Worm (Caenorhabditis elegans) whole organism, L3 larva: ENCODE measurements around the gene F49F1.9.

ENCODE experiments used
- aly-2 ChIP-seq: fragments of 150-350 bp; optimal IDR thresholded peaks from 2 replicates; lab custom pipeline; 2014; ENCODE audit warnings: missing biosample characterization, missing genetic modification characterization
- elt-1 ChIP-seq: fragments of 150-350 bp; optimal IDR thresholded peaks from 2 replicates; lab custom pipeline; 2014; ENCODE audit warnings: missing biosample characterization, missing genetic modification characterization
- elt-3 ChIP-seq, 3 experiments: fragments of 150-350 bp in 1 of 3; sonication (generic microtip) in 2 of 3; optimal IDR thresholded peaks; 2 replicates in 2 of 3; 4 replicates in 1 of 3; lab custom pipeline; 2014 to 2017; ENCODE audit warnings: missing biosample characterization in 3 of 3, missing genetic modification characterization in 3 of 3
- nfya-1 ChIP-seq: sonication (generic microtip); optimal IDR thresholded peaks from 2 replicates; lab custom pipeline; 2017; ENCODE audit warnings: missing genetic modification characterization, mild to moderate bottlenecking, missing compliant biosample characterization, antibody characterized with exemption, moderate library complexity; ENCODE audit not compliant: insufficient read depth
- nhr-11 ChIP-seq: fragments of 150-350 bp; optimal IDR thresholded peaks from 2 replicates; lab custom pipeline; 2014; ENCODE audit warnings: missing biosample characterization, missing genetic modification characterization
- nhr-12 ChIP-seq: fragments of 150-350 bp; optimal IDR thresholded peaks from 2 replicates; lab custom pipeline; 2014; ENCODE audit warnings: missing biosample characterization, missing genetic modification characterization
- nhr-23 ChIP-seq: fragments of 150-350 bp; optimal IDR thresholded peaks from 2 replicates; lab custom pipeline; 2014; ENCODE audit warnings: missing biosample characterization, missing genetic modification reagents, missing genetic modification characterization
- nhr-25 ChIP-seq: sonication (generic microtip); optimal IDR thresholded peaks from 2 replicates; lab custom pipeline; 2017; ENCODE audit warnings: missing biosample characterization, missing genetic modification characterization
- skn-1 ChIP-seq: fragments of 150-350 bp; optimal IDR thresholded peaks from 2 replicates; lab custom pipeline; 2014; ENCODE audit warnings: missing biosample characterization, missing genetic modification characterization
- tbx-2 ChIP-seq: sonication (generic microtip); optimal IDR thresholded peaks from 2 replicates; lab custom pipeline; 2016; ENCODE audit warnings: mild to moderate bottlenecking, missing genetic modification characterization, missing compliant biosample characterization
- unc-39 ChIP-seq: sonication (generic microtip); optimal IDR thresholded peaks from 4 replicates; lab custom pipeline; 2017; ENCODE audit warnings: missing biosample characterization, missing genetic modification characterization
- ztf-11 ChIP-seq: fragments of 150-350 bp; optimal IDR thresholded peaks from 2 replicates; lab custom pipeline; 2014; ENCODE audit warnings: missing biosample characterization, missing genetic modification characterization
- ztf-4 ChIP-seq: fragments of 150-350 bp; optimal IDR thresholded peaks from 2 replicates; lab custom pipeline; 2014; ENCODE audit warnings: missing biosample characterization, missing genetic modification characterization

DNA sequence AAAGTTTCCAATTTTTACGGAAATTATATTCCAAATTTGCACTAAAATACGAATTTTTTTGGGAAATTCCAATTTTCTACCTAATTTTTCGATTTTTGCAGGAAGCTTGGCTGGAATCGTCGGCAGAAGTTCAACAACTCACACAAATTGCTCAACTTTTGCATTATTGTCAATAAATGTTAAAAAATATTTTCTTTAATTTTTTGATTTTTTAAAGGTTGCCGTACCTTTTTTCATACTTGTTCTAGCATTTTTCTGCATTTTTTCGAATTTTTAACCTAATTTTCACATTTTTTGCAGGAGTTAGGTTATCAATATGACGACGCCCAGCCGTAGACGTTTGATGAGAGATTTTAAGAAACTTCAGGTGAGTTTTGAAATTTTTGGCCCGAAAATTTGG, 34.7 kb downstream of the F49F1.9 start, which contains the start of gene ubc-1:
- TF ChIP-seq skn-1 (tag; lab: Kevin White, UChicago) (no peak), elt-1 (tag; lab: Kevin White, UChicago) (no peak), nhr-23 (tag; lab: Kevin White, UChicago) (no peak), nhr-25 (tag; lab: Kevin White, UChicago) (no peak), tbx-2 (tag; lab: Kevin White, UChicago) (no peak), unc-39 (tag; lab: Kevin White, UChicago) (no peak), elt-3 (tag; optimal IDR thresholded peaks at IDR 0.05; lab: Kevin White, UChicago) (no peak), ztf-11 (tag; lab: Kevin White, UChicago) (no peak), aly-2 (tag; lab: Kevin White, UChicago) (no peak), nhr-11 (tag; lab: Kevin White, UChicago) (no peak), nfya-1 (no peak), ztf-4 (tag; lab: Kevin White, UChicago) (no peak), nhr-12 (no peak)
